Fruit fly (Drosophila melanogaster): ENCODE results near the gene QC.

Gene QC

dm6 chr3L:5902189-5902765, at the start of gene QC:
Gene QC (minus strand): TSS chr3L:5902456.
- TF ChIP-seq noc (tag; optimal IDR thresholded peaks at IDR 0.05), result no peak

dm6 chr3L:5950467-5950866, 48.2 kb upstream of the QC start, which contains the start of gene Egfrap:
Gene Egfrap (minus strand): TSS chr3L:5950658.
- no peak for TF ChIP-seq noc (tag; optimal IDR thresholded peaks at IDR 0.05)

- no peak for TF ChIP-seq noc (tag; optimal IDR thresholded peaks at IDR 0.05)
Observed at dm6 chr3L:5947110-5947731, 45.0 kb upstream of the QC start.

- TF ChIP-seq noc (tag; optimal IDR thresholded peaks at IDR 0.05), result no peak
Observed at dm6 chr3L:5945571-5945970, 43.3 kb upstream of the QC start.

dm6 chr3L:5943348-5943904, 41.2 kb upstream of the QC start:
- TF ChIP-seq noc (tag; optimal IDR thresholded peaks at IDR 0.05), result no peak

- no peak for TF ChIP-seq noc (tag; optimal IDR thresholded peaks at IDR 0.05)
Observed at dm6 chr3L:5941508-5941907, 39.3 kb upstream of the QC start.

- TF ChIP-seq noc (tag; optimal IDR thresholded peaks at IDR 0.05), result no peak
Observed at dm6 chr3L:5941086-5941485, 38.8 kb upstream of the QC start.

DNA sequence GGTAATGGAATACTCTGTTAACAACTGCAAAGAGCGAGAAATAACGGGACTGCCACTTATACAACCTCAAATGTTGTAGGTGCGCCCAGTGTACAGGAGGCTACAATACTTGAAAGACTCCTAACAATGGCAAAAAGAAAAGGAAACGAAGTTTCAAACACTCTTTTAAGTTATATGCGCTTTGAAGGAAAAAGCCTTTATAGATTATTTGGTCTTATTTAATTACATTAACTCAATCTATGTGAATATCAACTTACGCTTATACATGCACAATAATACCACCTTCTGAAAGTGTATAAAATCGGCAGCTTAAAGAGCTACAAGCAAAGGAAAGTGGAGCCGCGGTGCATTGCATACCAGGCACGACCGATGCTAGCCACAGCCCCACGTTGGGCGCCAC, 38.2 kb upstream of the QC start:
- TF ChIP-seq noc (tag; optimal IDR thresholded peaks at IDR 0.05), result no peak

DNA sequence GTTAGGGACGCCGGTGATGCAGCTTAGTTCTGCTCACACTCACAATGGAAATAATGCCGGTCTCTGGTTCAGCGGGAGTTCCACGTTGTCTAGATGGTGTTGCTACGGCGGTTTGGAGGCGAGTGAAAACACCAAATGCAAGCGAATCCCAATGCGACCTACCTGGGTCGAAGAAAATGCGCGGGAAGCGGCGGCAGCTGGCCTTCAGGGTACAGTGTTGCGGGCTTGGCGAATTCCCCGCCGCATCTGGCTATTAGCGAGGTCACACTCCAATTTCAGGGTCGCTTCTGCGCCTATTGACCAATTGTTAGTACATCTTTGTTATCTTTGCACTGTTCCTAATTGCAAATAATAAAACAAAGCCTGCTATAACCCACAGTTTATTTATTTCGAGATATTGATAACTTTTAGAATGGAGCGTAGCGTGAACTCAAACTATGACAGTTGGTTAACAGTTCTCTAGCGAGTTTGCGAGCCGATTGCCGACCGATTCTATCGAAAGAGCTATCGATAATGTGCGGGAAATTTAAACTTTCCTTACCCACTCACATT, 30.2 kb upstream of the QC start, which contains the start of gene Rcc1:
TSS of gene Rcc1 (minus strand) at position 411 of the 552 bp plus-strand sequence.
- TF ChIP-seq noc (tag; optimal IDR thresholded peaks at IDR 0.05), result no peak

DNA sequence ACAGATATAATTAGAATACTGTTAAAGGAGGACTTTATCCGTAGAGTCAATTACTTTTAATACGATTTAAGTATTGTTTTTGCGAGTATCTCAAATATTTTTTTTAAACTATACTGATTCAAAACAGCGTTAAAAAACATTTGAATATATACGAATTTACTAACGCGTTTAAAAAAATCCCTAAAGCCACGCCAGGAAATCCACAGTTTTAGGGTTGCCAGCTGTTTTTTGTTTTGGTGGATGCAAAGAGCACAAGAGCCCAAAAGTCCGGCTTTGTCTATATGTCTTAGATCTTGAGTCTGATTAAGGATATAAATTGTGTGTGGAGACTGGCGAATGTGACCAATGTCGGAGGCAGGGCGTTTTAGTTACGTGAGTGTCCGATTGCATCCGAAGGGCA, 25.3 kb upstream of the QC start:
- no peak for TF ChIP-seq noc (tag; optimal IDR thresholded peaks at IDR 0.05)

DNA sequence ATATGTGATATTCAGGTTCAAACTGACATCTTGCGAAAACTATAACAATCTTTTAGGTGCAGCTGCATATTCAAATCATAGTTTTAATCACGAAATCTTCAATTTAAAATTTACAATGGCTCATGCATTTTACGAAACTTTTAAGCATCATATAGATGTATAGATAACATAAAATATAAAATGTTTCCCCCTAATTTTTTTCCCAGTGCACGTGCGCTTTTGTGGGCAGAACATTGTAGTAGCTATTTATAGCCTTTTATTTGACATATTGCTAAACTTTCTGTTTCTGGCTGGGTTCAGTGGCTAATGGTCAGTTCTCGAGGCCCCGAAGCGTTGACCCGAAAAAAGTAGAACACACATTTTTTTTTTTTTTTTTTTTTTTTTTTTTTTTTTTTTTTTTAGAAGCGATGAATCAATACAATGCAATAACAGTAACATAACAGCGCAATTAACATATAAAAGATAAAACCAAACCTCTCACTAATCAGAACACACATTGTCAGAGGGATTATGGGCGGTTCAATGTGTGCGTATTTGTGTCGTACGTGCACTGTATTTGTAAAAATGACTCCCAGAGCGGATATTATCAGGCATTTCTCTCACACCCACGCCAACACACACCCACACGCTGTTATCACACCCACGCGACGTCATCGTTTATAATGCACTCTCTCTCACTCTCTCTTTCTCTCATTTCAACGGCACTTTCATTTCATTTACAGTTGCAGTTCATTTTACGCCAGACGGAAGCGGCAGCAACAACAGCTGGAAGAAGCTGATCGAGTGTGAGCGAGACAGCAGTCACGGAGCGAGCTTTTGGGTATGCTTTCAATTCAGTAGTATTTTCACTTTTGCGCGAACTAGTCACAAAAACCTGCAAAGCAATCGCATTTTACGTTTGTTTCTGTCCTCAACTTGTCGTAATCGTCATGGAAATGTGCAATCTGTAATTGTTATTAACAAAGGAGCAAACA, 24.0 kb upstream of the QC start:
- no peak for TF ChIP-seq noc (tag; optimal IDR thresholded peaks at IDR 0.05)

DNA sequence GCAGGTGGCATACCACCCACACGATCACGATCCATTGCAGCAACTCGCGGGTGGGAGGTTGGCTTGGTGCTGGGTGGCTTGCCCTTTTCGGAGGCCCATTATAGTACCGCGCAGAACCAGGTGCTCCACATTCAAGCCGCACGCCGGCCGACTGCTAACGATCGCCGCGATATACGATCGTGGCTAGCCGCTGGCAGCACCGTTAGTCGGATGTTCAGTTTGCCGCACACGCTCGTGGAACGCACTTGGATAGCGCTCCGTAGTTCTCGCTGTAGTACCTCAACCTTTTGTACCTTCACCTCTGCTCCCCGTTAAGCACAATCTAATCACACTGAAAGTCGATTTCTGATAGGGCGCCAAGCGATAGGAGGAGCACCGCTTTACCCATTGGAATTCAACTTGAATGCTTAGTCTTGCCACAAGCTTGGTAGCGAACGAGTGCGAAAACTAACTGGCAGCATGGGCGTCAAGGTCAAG, 21.4 kb upstream of the QC start, which contains the start of gene CG33523:
TSS of gene CG33523 (plus strand) at position 217 of the 477 bp plus-strand sequence.
- TF ChIP-seq noc (tag; optimal IDR thresholded peaks at IDR 0.05), result peak; percentile 12

DNA sequence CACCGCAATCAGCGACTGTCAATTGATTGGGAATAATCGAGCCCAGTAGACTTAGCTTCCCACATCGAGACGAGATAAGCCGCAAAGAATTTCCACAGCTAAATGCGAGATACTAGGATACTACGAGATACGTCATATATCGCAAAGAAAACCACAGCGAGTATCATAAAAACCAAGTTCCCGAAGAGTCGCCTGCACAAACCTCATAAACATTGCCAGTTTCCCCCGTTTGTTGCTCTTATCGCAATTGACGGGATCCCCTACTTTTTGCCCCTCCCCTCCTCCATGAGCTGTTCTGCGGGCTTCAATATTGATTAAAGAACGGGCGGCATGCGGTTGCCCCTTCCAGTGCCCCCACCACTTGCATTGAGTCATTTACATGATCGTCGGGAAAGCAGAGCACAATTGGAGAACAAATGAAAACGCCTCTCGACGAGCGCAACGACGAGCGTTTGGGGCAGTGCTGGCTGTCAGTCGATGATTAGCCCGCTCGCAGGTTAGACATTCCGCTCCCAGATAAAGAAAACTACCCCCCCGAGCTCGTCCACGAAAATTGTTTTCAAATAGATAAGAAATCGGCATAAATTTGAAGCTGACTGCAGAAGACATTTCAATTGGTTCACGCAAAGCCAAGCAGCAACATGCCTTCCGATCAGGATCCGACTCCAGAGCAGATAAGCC, 19.9 kb upstream of the QC start, which contains the start of gene CG32407:
TSS of gene CG32407 (plus strand) at position 51 of the 681 bp plus-strand sequence.
- peak; percentile 11 for TF ChIP-seq noc (tag; optimal IDR thresholded peaks at IDR 0.05)

DNA sequence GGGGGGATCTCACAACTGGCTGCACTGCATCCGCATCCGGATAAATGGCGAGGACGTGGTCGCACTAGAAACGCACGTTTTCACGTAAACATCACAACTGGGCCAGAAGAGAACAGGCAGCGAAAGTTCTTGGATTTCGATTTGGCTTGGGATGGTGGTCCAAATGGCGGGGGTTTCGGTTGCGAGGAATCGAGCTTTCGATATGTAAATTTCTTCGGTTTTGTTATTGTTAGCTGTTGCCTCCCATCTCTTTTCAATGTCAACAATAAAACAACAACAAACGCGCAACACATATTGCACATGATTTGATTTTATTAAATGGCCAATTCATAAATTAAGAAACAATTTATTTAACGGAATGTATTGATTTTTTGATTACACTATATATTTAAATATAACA, 19.0 kb upstream of the QC start, which contains the start of gene PXo:
TSS of gene PXo (minus strand) at position 101 of the 400 bp plus-strand sequence.
- TF ChIP-seq noc (tag; optimal IDR thresholded peaks at IDR 0.05), result no peak

dm6 chr3L:5920778-5921177, 18.5 kb upstream of the QC start:
- TF ChIP-seq noc (tag; optimal IDR thresholded peaks at IDR 0.05), result no peak

Measured in whole organism, larva.